Worm (Caenorhabditis elegans): ENCODE measurements around the gene C39B10.7.

The C39B10.7 gene

DNA sequence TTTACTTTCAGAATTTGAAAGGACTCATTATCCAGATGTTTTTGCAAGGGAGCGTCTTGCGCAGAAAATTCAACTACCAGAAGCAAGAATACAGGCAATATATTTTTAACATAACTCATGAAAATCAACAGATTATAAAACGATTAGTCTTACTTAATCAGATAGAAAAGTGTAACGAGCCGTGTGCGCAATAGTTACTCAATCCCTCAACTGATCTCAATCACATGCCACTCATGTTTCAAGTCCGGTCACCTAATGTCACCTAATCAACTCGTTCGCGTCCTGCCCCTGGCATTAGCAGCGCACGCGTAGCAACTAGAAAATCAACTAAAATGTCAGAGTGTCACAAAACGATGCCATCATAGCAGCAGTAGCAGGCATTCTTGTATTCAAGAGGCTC is 39.9 kb downstream of the C39B10.7 start:
- TF ChIP-seq ceh-20 (GFP tag; IDR thresholded peaks at IDR 0.05) (no peak), egl-43 (GFP tag; IDR thresholded peaks at IDR 0.05) (no peak), zfp-3 (GFP tag; conservative IDR thresholded peaks at IDR 0.05) (no peak), Y75B8A.6 (GFP tag; IDR thresholded peaks at IDR 0.05) (no peak), nhr-111 (GFP tag; optimal IDR thresholded peaks at IDR 0.05) (no peak), nhr-77 (tag; optimal IDR thresholded peaks at IDR 0.05) (no peak), mxl-3 (GFP tag; optimal IDR thresholded peaks at IDR 0.05) (no peak), F10B5.3 (tag; optimal IDR thresholded peaks at IDR 0.05) (no peak), nhr-48 (tag; optimal IDR thresholded peaks at IDR 0.05) (no peak), F44E2.7 (GFP tag; IDR thresholded peaks at IDR 0.05) (no peak), dve-1 (tag; optimal IDR thresholded peaks at IDR 0.05; ENCODE audit: insufficient read depth) (no peak), jun-1 (tag; optimal IDR thresholded peaks at IDR 0.05) (no peak), dmd-9 (GFP tag; IDR thresholded peaks at IDR 0.05) (no peak)

DNA sequence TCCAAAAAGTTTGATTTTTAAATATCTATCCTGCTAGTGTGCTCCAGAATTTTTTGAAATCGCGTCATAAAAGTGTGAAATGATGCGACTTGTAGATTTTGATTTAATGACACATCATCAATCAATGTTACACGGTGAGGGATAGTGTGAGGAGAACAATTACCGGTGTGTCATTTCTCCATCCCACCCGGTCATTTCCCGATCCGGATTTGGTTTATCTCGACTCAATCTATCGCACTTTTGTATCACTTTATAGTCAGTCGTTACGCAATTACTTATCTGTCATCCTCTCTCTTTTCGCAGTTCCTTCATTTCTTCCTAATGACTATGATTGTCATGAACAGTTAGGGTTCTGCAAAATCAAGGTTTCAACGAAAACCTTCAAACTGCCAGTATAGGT is 43.5 kb downstream of the C39B10.7 start:
- TF ChIP-seq fos-1 (tag; optimal IDR thresholded peaks at IDR 0.05) = no peak
- TF ChIP-seq daf-16 (GFP tag; optimal IDR thresholded peaks at IDR 0.05) = no peak
- no peak for TF ChIP-seq daf-16 (tag; optimal IDR thresholded peaks at IDR 0.05)
- TF ChIP-seq ceh-82 (tag; optimal IDR thresholded peaks at IDR 0.05) = no peak
- TF ChIP-seq R02D3.7 (tag; optimal IDR thresholded peaks at IDR 0.05) = no peak
- TF ChIP-seq dmd-6 (GFP tag; IDR thresholded peaks at IDR 0.05) = no peak
- no peak for TF ChIP-seq F44E2.7 (GFP tag; IDR thresholded peaks at IDR 0.05)
- no peak for TF ChIP-seq duxl-1 (tag; optimal IDR thresholded peaks at IDR 0.05; ENCODE audit: poor library complexity)
- no peak for TF ChIP-seq dmd-8 (GFP tag; IDR thresholded peaks at IDR 0.05)
- no peak for TF ChIP-seq spr-1 (tag; optimal IDR thresholded peaks at IDR 0.05)
- no peak for TF ChIP-seq nhr-111 (GFP tag; optimal IDR thresholded peaks at IDR 0.05)
- no peak for TF ChIP-seq snpc-4 (tag; optimal IDR thresholded peaks at IDR 0.05)
- TF ChIP-seq zip-11 (GFP tag; IDR thresholded peaks at IDR 0.05) = no peak
- TF ChIP-seq spr-3 (GFP tag; optimal IDR thresholded peaks at IDR 0.05) = no peak
- TF ChIP-seq unc-39 (tag; optimal IDR thresholded peaks at IDR 0.05) = no peak
- no peak for TF ChIP-seq vab-7 (GFP tag; IDR thresholded peaks at IDR 0.05)
- TF ChIP-seq lin-15B (tag; optimal IDR thresholded peaks at IDR 0.05) = no peak
- no peak for TF ChIP-seq arid-1 (GFP tag; conservative IDR thresholded peaks at IDR 0.05)
- no peak for TF ChIP-seq gei-8 (GFP tag; optimal IDR thresholded peaks at IDR 0.05)

DNA sequence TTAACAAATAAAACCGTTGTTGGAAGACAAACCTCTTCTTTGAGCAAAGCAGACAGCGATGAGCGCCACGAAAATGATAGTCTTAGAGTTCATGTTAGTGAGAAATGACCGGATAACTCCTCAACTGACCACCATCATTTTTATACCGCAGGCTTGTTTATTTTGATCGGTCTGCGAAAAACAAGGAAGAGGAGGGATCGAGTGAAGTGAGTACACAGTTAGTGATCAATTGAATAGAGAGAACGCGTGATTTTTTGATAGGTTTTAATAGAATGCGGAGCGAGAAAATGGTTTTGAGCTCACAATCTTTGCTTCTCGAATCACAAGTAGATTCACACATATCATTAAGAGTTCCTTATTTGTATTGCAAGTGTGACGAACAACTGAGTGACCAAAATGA is 44.6 kb downstream of the C39B10.7 start, which contains the start of gene F14F3.4:
Gene F14F3.4, minus strand, starts transcription at position 101 of the 400 bp plus-strand sequence.
- no peak for TF ChIP-seq T26A8.4 (GFP tag; IDR thresholded peaks at IDR 0.05)
- TF ChIP-seq unc-62 (GFP tag; optimal IDR thresholded peaks at IDR 0.05 in 1 of 2) = peak in 1 of 2 experiments; percentile 24
- TF ChIP-seq unc-62 (tag; optimal IDR thresholded peaks at IDR 0.05) = no peak

DNA sequence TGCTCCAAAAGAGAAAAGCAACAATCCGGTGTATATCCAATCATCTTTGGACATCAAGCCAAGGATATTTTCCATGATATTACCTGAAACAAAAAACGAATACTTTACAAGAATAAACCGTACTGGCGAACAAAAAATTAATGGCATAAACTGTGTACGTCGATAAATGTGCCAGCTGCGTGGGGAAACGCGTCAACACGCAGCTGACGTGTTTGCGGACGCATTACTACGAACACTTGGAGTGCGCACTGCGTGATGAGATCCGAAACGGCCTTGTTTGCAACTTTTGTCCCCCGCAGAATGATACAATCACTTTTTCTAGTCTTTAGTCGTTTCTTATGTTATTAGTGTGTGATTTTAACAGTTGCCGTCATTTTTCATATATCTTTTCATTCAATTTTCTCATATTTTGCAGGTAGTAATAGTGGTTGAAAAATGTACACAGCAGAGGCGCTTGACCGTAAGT is 47.8 kb downstream of the C39B10.7 start, which contains the start of the genes mboa-7 and git-1:
Gene mboa-7, minus strand, starts transcription at position 83 of the 466 bp plus-strand sequence.
Gene git-1, plus strand, starts transcription at position 416 of the 466 bp plus-strand sequence.
- peak; percentile 16 for TF ChIP-seq nhr-6 (tag; optimal IDR thresholded peaks at IDR 0.05)
- peak; percentile 9 for TF ChIP-seq nhr-11 (tag; optimal IDR thresholded peaks at IDR 0.05)
- peak; percentile 58 for TF ChIP-seq rbr-2 (tag; optimal IDR thresholded peaks at IDR 0.05)
- 0 out of 2 replicates have a peak, but pooled peaks have one; percentile 32 for TF ChIP-seq tra-1 (GFP tag; IDR thresholded peaks at IDR 0.05)
- TF ChIP-seq mxl-3 (GFP tag; optimal IDR thresholded peaks at IDR 0.05) = peak; percentile 86
- 0 out of 2 replicates have a peak, but pooled peaks have one; percentile 32 for TF ChIP-seq nhr-42 (GFP tag; IDR thresholded peaks at IDR 0.05)
- TF ChIP-seq dmd-8 (GFP tag; IDR thresholded peaks at IDR 0.05) = no peak
- no peak for TF ChIP-seq daf-16 (GFP tag; optimal IDR thresholded peaks at IDR 0.05)
- TF ChIP-seq daf-16 (tag; optimal IDR thresholded peaks at IDR 0.05) = peak; percentile 38
- no peak for TF ChIP-seq mdt-29 (GFP tag; IDR thresholded peaks at IDR 0.05)
- peak; percentile 73 for TF ChIP-seq mes-2 (tag; optimal IDR thresholded peaks at IDR 0.05; ENCODE audit: poor library complexity, severe bottlenecking)
- peak; percentile 74 for TF ChIP-seq hmg-1.1 (GFP tag; IDR thresholded peaks at IDR 0.05)
- TF ChIP-seq F49E8.2 (tag; optimal IDR thresholded peaks at IDR 0.05; ENCODE audit: borderline replicate concordance) = no peak
- no peak for TF ChIP-seq T20F7.1 (GFP tag; optimal IDR thresholded peaks at IDR 0.05)
- peak in 1 of 2 experiments; percentile 20 for TF ChIP-seq hif-1 (tag; optimal IDR thresholded peaks at IDR 0.05)
- peak in 1 of 2 experiments; percentile 65 for TF ChIP-seq lsy-2 (tag; optimal IDR thresholded peaks at IDR 0.05)
- no peak for TF ChIP-seq dmd-9 (GFP tag; IDR thresholded peaks at IDR 0.05)
- no peak for TF ChIP-seq attf-4 (tag; optimal IDR thresholded peaks at IDR 0.05)
- TF ChIP-seq mdl-1 (tag; optimal IDR thresholded peaks at IDR 0.05) = peak in 1 of 2 experiments; percentile 53
